Worm (Caenorhabditis elegans): ENCODE data around the gene dhrs-4.

- TF ChIP-seq ztf-23 (GFP tag; IDR thresholded peaks at IDR 0.05) (no peak), klf-2 (GFP tag; conservative IDR thresholded peaks at IDR 0.05) (no peak), cog-1 (tag; optimal IDR thresholded peaks at IDR 0.05) (no peak), flt-1 (GFP tag; IDR thresholded peaks at IDR 0.05) (no peak)
Measured at ce11 chrV:12928929-12929532, 6.6 kb downstream of the dhrs-4 start, which contains the start of gene T16G1.2.
